Worm (Caenorhabditis elegans) whole organism, mixed stage, embryonic: ENCODE measurements around the gene srw-67.

Experiments used
- bed-3 ChIP-seq: fragments of 200-800 bp; sonication (Bioruptor generic); optimal IDR thresholded peaks from 3 replicates; lab custom pipeline; 2018; ENCODE audit warnings: mild to moderate bottlenecking, missing genetic modification characterization, moderate library complexity, missing compliant biosample characterization
- ces-1 ChIP-seq: fragments of 150-350 bp; optimal IDR thresholded peaks from 2 replicates; lab custom pipeline; 2014; ENCODE audit warnings: missing biosample characterization, missing genetic modification reagents, missing genetic modification characterization
- elt-3 ChIP-seq: fragments of 150-350 bp; optimal IDR thresholded peaks from 2 replicates; lab custom pipeline; 2014; ENCODE audit warnings: missing biosample characterization, missing genetic modification characterization
- ham-2 ChIP-seq: fragments of 200-800 bp; sonication (Bioruptor generic); optimal IDR thresholded peaks from 2 replicates; lab custom pipeline; 2018; ENCODE audit warnings: mild to moderate bottlenecking, missing genetic modification characterization, missing compliant biosample characterization
- hlh-1 ChIP-seq: fragments of 150-350 bp; optimal IDR thresholded peaks from 2 replicates; lab custom pipeline; 2014; ENCODE audit warnings: missing biosample characterization, missing genetic modification reagents, missing genetic modification characterization
- lsy-2 ChIP-seq: fragments of 150-350 bp; optimal IDR thresholded peaks from 2 replicates; lab custom pipeline; 2014; ENCODE audit warnings: missing biosample characterization, missing genetic modification characterization
- mep-1 ChIP-seq: fragments of 150-350 bp; optimal IDR thresholded peaks from 2 replicates; lab custom pipeline; 2017; ENCODE audit warnings: missing biosample characterization, missing genetic modification reagents, missing genetic modification characterization, inconsistent platforms
- nhr-237 ChIP-seq: fragments of 150-350 bp; optimal IDR thresholded peaks from 2 replicates; lab custom pipeline; 2014; ENCODE audit warnings: missing biosample characterization, missing genetic modification characterization
- nhr-76 ChIP-seq: sonication (generic microtip); optimal IDR thresholded peaks from 2 replicates; lab custom pipeline; 2017; ENCODE audit warnings: missing biosample characterization, missing genetic modification characterization
- snpc-4 ChIP-seq: fragments of 150-350 bp; optimal IDR thresholded peaks from 2 replicates; lab custom pipeline; 2014; ENCODE audit warnings: missing biosample characterization, missing genetic modification characterization
- unc-39 ChIP-seq: fragments of 150-350 bp; optimal IDR thresholded peaks from 2 replicates; lab custom pipeline; 2014; ENCODE audit warnings: missing biosample characterization, missing genetic modification characterization
- unc-62 ChIP-seq: fragments of 150-350 bp; optimal IDR thresholded peaks from 2 replicates; lab custom pipeline; 2014; ENCODE audit warnings: missing biosample characterization, missing genetic modification reagents, missing genetic modification characterization
- ztf-11 ChIP-seq: fragments of 150-350 bp; optimal IDR thresholded peaks from 2 replicates; lab custom pipeline; 2014; ENCODE audit warnings: missing biosample characterization, missing genetic modification characterization

- TF ChIP-seq ces-1 (no peak), mep-1 (tag; lab: Kevin White, UChicago) (no peak), unc-62 (no peak), ham-2 (GFP tag; lab: Kevin White, UChicago) (no peak), snpc-4 (tag; lab: Kevin White, UChicago) (no peak), lsy-2 (no peak), unc-39 (tag; lab: Kevin White, UChicago) (no peak), ztf-11 (no peak), hlh-1 (no peak), elt-3 (tag; lab: Kevin White, UChicago) (no peak), bed-3 (GFP tag; lab: Kevin White, UChicago) (no peak), nhr-76 (tag; lab: Kevin White, UChicago) (no peak), nhr-237 (tag; lab: Kevin White, UChicago) (no peak)
Measured at ce11 chrV:7386052-7386573, 31.3 kb upstream of the srw-67 start, which contains the start of gene srp-6.
